Worm (Caenorhabditis elegans) whole organism, mixed stage, embryonic: ENCODE results near the gene aat-8.

Source experiments
- ceh-39 ChIP-seq: fragments of 150-350 bp; optimal IDR thresholded peaks from 2 replicates; lab custom pipeline; 2014; ENCODE audit warnings: missing biosample characterization, missing genetic modification characterization
- ceh-43 ChIP-seq: fragments of 200-800 bp; sonication (Bioruptor generic); optimal IDR thresholded peaks from 2 replicates; lab custom pipeline; 2018; ENCODE audit warnings: mild to moderate bottlenecking, missing genetic modification characterization, moderate library complexity, missing compliant biosample characterization
- ces-1 ChIP-seq: fragments of 150-350 bp; optimal IDR thresholded peaks from 2 replicates; lab custom pipeline; 2014; ENCODE audit warnings: missing biosample characterization, missing genetic modification reagents, missing genetic modification characterization
- elt-1 ChIP-seq: sonication (generic microtip); optimal IDR thresholded peaks from 2 replicates; lab custom pipeline; 2017; ENCODE audit warnings: missing genetic modification characterization, mild to moderate bottlenecking, missing compliant biosample characterization, antibody characterized with exemption, moderate library complexity, borderline replicate concordance; ENCODE audit not compliant: insufficient read depth
- flh-1 ChIP-seq: fragments of 200-800 bp; sonication (Bioruptor generic); optimal IDR thresholded peaks from 2 replicates; lab custom pipeline; 2018; ENCODE audit warnings: mild to moderate bottlenecking, missing genetic modification characterization, moderate library complexity, missing compliant biosample characterization
- lin-13 ChIP-seq: fragments of 150-350 bp; optimal IDR thresholded peaks from 2 replicates; lab custom pipeline; 2014; ENCODE audit warnings: missing biosample characterization, missing genetic modification characterization
- lsy-2 ChIP-seq: fragments of 150-350 bp; optimal IDR thresholded peaks from 2 replicates; lab custom pipeline; 2014; ENCODE audit warnings: missing biosample characterization, missing genetic modification characterization
- mab-5 ChIP-seq: fragments of 150-350 bp; optimal IDR thresholded peaks from 2 replicates; lab custom pipeline; 2014; ENCODE audit warnings: missing biosample characterization, missing genetic modification characterization
- nhr-12 ChIP-seq: fragments of 150-350 bp; optimal IDR thresholded peaks from 2 replicates; lab custom pipeline; 2014; ENCODE audit warnings: missing biosample characterization, missing genetic modification characterization
- nhr-28 ChIP-seq: fragments of 150-350 bp; optimal IDR thresholded peaks from 2 replicates; lab custom pipeline; 2014; ENCODE audit warnings: missing biosample characterization, missing genetic modification characterization
- nhr-76 ChIP-seq: sonication (generic microtip); optimal IDR thresholded peaks from 2 replicates; lab custom pipeline; 2017; ENCODE audit warnings: missing biosample characterization, missing genetic modification characterization
- sem-2 ChIP-seq: fragments of 200-800 bp; sonication (Bioruptor generic); optimal IDR thresholded peaks from 2 replicates; lab custom pipeline; 2018; ENCODE audit warnings: mild to moderate bottlenecking, missing genetic modification characterization, missing compliant biosample characterization
- snpc-4 ChIP-seq: fragments of 150-350 bp; optimal IDR thresholded peaks from 2 replicates; lab custom pipeline; 2014; ENCODE audit warnings: missing biosample characterization, missing genetic modification characterization
- ztf-11 ChIP-seq: fragments of 150-350 bp; optimal IDR thresholded peaks from 2 replicates; lab custom pipeline; 2014; ENCODE audit warnings: missing biosample characterization, missing genetic modification characterization

DNA sequence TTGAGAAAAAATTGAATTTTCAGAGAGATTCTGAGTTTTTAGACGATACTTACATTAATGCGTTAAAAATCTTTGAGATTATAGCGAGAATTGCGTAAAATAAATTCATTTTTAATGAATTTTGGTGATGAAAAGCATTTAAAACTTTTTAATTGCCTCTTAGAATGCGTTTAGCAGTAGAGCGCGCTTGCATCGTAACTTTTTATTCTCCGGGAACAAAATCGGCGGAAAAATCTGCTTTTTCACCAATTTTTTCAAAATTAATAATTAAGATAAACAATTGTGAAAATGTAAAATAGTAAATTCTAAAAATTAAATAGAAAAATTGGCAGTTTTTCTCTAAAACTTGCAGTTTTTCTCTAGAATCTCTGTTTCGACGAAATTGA is 49.6 kb downstream of the aat-8 start:
- TF ChIP-seq ceh-39 = no peak
- TF ChIP-seq nhr-76 (tag; lab: Kevin White, UChicago) = no peak
- no peak for TF ChIP-seq elt-1 (tag; lab: Kevin White, UChicago)
- no peak for TF ChIP-seq nhr-28 (tag; lab: Kevin White, UChicago)
- TF ChIP-seq lin-13 (tag; lab: Kevin White, UChicago) = no peak
- no peak for TF ChIP-seq flh-1 (GFP tag; lab: Kevin White, UChicago)
- no peak for TF ChIP-seq lsy-2
- no peak for TF ChIP-seq snpc-4 (tag; lab: Kevin White, UChicago)
- TF ChIP-seq ceh-43 (GFP tag; lab: Kevin White, UChicago) = no peak
- no peak for TF ChIP-seq ces-1 (GFP tag; lab: Kevin White, UChicago)
- no peak for TF ChIP-seq nhr-12 (tag; lab: Kevin White, UChicago)
- no peak for TF ChIP-seq mab-5 (tag; lab: Kevin White, UChicago)
- TF ChIP-seq sem-2 (GFP tag; lab: Kevin White, UChicago) = no peak
- no peak for TF ChIP-seq ztf-11 (tag; lab: Kevin White, UChicago)
